Worm (Caenorhabditis elegans) whole organism, L3 larva: ENCODE measurements around the gene sod-3.
"Not testable (repeated sequence)": the region's sequence is repeated elsewhere in the genome, so short reads cannot be mapped to it uniquely, and the experiment has no call there.

Experiments used
- R02D3.7 ChIP-seq: fragments of 150-350 bp; optimal IDR thresholded peaks from 2 replicates; lab custom pipeline; 2014; ENCODE audit warnings: missing biosample characterization, missing genetic modification characterization
- ZK546.5 ChIP-seq: sonication (generic microtip); optimal IDR thresholded peaks from 2 replicates; lab custom pipeline; 2017; ENCODE audit warnings: missing biosample characterization, missing genetic modification characterization
- aly-2 ChIP-seq: fragments of 150-350 bp; optimal IDR thresholded peaks from 2 replicates; lab custom pipeline; 2014; ENCODE audit warnings: missing biosample characterization, missing genetic modification characterization
- ama-1 ChIP-seq: fragments of 150-350 bp; optimal IDR thresholded peaks from 2 replicates; lab custom pipeline; 2018
- ceh-16 ChIP-seq: sonication (generic microtip); optimal IDR thresholded peaks from 2 replicates; lab custom pipeline; 2017; ENCODE audit warnings: missing biosample characterization, missing genetic modification characterization
- ceh-28 ChIP-seq: fragments of 150-350 bp; optimal IDR thresholded peaks from 2 replicates; lab custom pipeline; 2014; ENCODE audit warnings: missing biosample characterization, missing genetic modification reagents, missing genetic modification characterization
- ceh-82 ChIP-seq: fragments of 150-350 bp; optimal IDR thresholded peaks from 2 replicates; lab custom pipeline; 2014; ENCODE audit warnings: missing biosample characterization, missing genetic modification characterization
- ceh-9 ChIP-seq: sonication (generic microtip); optimal IDR thresholded peaks from 2 replicates; lab custom pipeline; 2018; ENCODE audit warnings: missing biosample characterization, missing genetic modification characterization
- egl-27 ChIP-seq: sonication (generic microtip); optimal IDR thresholded peaks from 4 replicates; lab custom pipeline; 2017; ENCODE audit warnings: missing biosample characterization, missing genetic modification reagents, missing genetic modification characterization
- egl-5 ChIP-seq: fragments of 150-350 bp; optimal IDR thresholded peaks from 2 replicates; lab custom pipeline; 2017; ENCODE audit warnings: missing biosample characterization, missing genetic modification reagents, missing genetic modification characterization, inconsistent platforms
- elt-1 ChIP-seq: fragments of 150-350 bp; optimal IDR thresholded peaks from 2 replicates; lab custom pipeline; 2014; ENCODE audit warnings: missing biosample characterization, missing genetic modification characterization
- elt-3 ChIP-seq, 3 experiments: fragments of 150-350 bp in 1 of 3; sonication (generic microtip) in 2 of 3; optimal IDR thresholded peaks; 2 replicates in 2 of 3; 4 replicates in 1 of 3; lab custom pipeline; 2014 to 2017; ENCODE audit warnings: missing biosample characterization in 3 of 3, missing genetic modification characterization in 3 of 3
- eor-1 ChIP-seq, 2 experiments: fragments of 150-350 bp; optimal IDR thresholded peaks; 2 replicates each; lab custom pipeline; 2014 to 2018; ENCODE audit warnings: missing biosample characterization in 2 of 2, missing genetic modification characterization in 2 of 2
- fkh-10 ChIP-seq: sonication (generic microtip); optimal IDR thresholded peaks from 2 replicates; lab custom pipeline; 2017; ENCODE audit warnings: missing biosample characterization, missing genetic modification reagents, missing genetic modification characterization
- fos-1 ChIP-seq: fragments of 150-350 bp; optimal IDR thresholded peaks from 2 replicates; lab custom pipeline; 2014; ENCODE audit warnings: missing biosample characterization, missing genetic modification characterization
- hmg-11 ChIP-seq: sonication (generic microtip); optimal IDR thresholded peaks from 2 replicates; lab custom pipeline; 2016; ENCODE audit warnings: missing genetic modification characterization, missing compliant biosample characterization
- lin-15B ChIP-seq: fragments of 150-350 bp; optimal IDR thresholded peaks from 2 replicates; lab custom pipeline; 2014; ENCODE audit warnings: missing biosample characterization, missing genetic modification characterization
- lsy-12 ChIP-seq: sonication (generic microtip); optimal IDR thresholded peaks from 2 replicates; lab custom pipeline; 2016; ENCODE audit warnings: mild to moderate bottlenecking, missing genetic modification characterization, missing compliant biosample characterization
- mdl-1 ChIP-seq: fragments of 150-350 bp; optimal IDR thresholded peaks from 2 replicates; lab custom pipeline; 2014; ENCODE audit warnings: missing biosample characterization, missing genetic modification characterization
- nhr-11 ChIP-seq: fragments of 150-350 bp; optimal IDR thresholded peaks from 2 replicates; lab custom pipeline; 2014; ENCODE audit warnings: missing biosample characterization, missing genetic modification characterization
- nhr-23 ChIP-seq: fragments of 150-350 bp; optimal IDR thresholded peaks from 2 replicates; lab custom pipeline; 2014; ENCODE audit warnings: missing biosample characterization, missing genetic modification reagents, missing genetic modification characterization
- nhr-237 ChIP-seq: fragments of 150-350 bp; optimal IDR thresholded peaks from 2 replicates; lab custom pipeline; 2014; ENCODE audit warnings: missing biosample characterization, missing genetic modification characterization
- nhr-25 ChIP-seq: sonication (generic microtip); optimal IDR thresholded peaks from 2 replicates; lab custom pipeline; 2017; ENCODE audit warnings: missing biosample characterization, missing genetic modification characterization
- nhr-28 ChIP-seq: fragments of 150-350 bp; optimal IDR thresholded peaks from 2 replicates; lab custom pipeline; 2014; ENCODE audit warnings: missing biosample characterization, missing genetic modification characterization
- nhr-43 ChIP-seq: sonication (generic microtip); optimal IDR thresholded peaks from 2 replicates; lab custom pipeline; 2016; ENCODE audit warnings: mild to moderate bottlenecking, missing genetic modification characterization, missing compliant biosample characterization; ENCODE audit not compliant: poor library complexity, severe bottlenecking
- nhr-67 ChIP-seq: fragments of 150-350 bp; optimal IDR thresholded peaks from 2 replicates; lab custom pipeline; 2014; ENCODE audit warnings: missing biosample characterization, missing genetic modification characterization
- nhr-76 ChIP-seq: fragments of 150-350 bp; sonication (generic microtip); optimal IDR thresholded peaks from 5 replicates; lab custom pipeline; 2014; ENCODE audit warnings: missing biosample characterization, missing genetic modification characterization
- nhr-77 ChIP-seq: fragments of 150-350 bp; optimal IDR thresholded peaks from 2 replicates; lab custom pipeline; 2014; ENCODE audit warnings: missing biosample characterization, missing genetic modification characterization
- pqm-1 ChIP-seq: fragments of 150-350 bp; optimal IDR thresholded peaks from 2 replicates; lab custom pipeline; 2017; ENCODE audit warnings: missing biosample characterization, missing genetic modification characterization, inconsistent platforms
- skn-1 ChIP-seq: fragments of 150-350 bp; optimal IDR thresholded peaks from 2 replicates; lab custom pipeline; 2014; ENCODE audit warnings: missing biosample characterization, missing genetic modification characterization
- tbx-2 ChIP-seq: sonication (generic microtip); optimal IDR thresholded peaks from 2 replicates; lab custom pipeline; 2016; ENCODE audit warnings: mild to moderate bottlenecking, missing genetic modification characterization, missing compliant biosample characterization
- unc-62 ChIP-seq: fragments of 150-350 bp; sonication (generic microtip); optimal IDR thresholded peaks from 4 replicates; lab custom pipeline; 2014; ENCODE audit warnings: missing biosample characterization, missing genetic modification reagents, missing genetic modification characterization
- zag-1 ChIP-seq: fragments of 150-350 bp; optimal IDR thresholded peaks from 2 replicates; lab custom pipeline; 2014; ENCODE audit warnings: missing biosample characterization, missing genetic modification characterization
- ztf-11 ChIP-seq: fragments of 150-350 bp; optimal IDR thresholded peaks from 2 replicates; lab custom pipeline; 2014; ENCODE audit warnings: missing biosample characterization, missing genetic modification characterization

Gene sod-3

ce11 chrX:17107670-17108069 lies 15.1 kb downstream of the sod-3 start, which contains the start of gene lido-4:
TSS of gene lido-4 (minus strand) at chrX:17107770.
- TF ChIP-seq ztf-11 (tag; lab: Kevin White, UChicago) (no peak), nhr-237 (tag; lab: Kevin White, UChicago) (no peak), elt-3 (tag; optimal IDR thresholded peaks at IDR 0.05; lab: Kevin White, UChicago) (no peak), nhr-28 (no peak), zag-1 (tag; lab: Kevin White, UChicago) (no peak), elt-1 (tag; lab: Kevin White, UChicago) (no peak), aly-2 (tag; lab: Kevin White, UChicago) (no peak), R02D3.7 (tag; lab: Kevin White, UChicago) (no peak), mdl-1 (tag; lab: Kevin White, UChicago) (no peak)

- TF ChIP-seq fos-1 (tag; lab: Kevin White, UChicago) (no peak), nhr-43 (no peak), lin-15B (tag; lab: Kevin White, UChicago) (no peak), mdl-1 (tag; lab: Kevin White, UChicago) (no peak), ceh-28 (tag; lab: Kevin White, UChicago) (no peak), skn-1 (tag; lab: Kevin White, UChicago) (no peak), nhr-28 (no peak), pqm-1 (tag; lab: Kevin White, UChicago) (no peak), nhr-67 (tag; lab: Kevin White, UChicago) (no peak), nhr-77 (tag; lab: Kevin White, UChicago) (no peak), eor-1 (tag; optimal IDR thresholded peaks at IDR 0.05; lab: Kevin White, UChicago) (no peak)
These were observed 18.0 kb downstream of the sod-3 start, which contains the start of gene lido-5 for ce11 chrX:17110555-17110954. TSS of gene lido-5 (minus strand) at chrX:17110655.

ce11 chrX:17115089-17115488 lies 22.5 kb downstream of the sod-3 start, which contains the start of gene lido-6:
TSS of gene lido-6 (minus strand) at chrX:17115189.
- no peak for TF ChIP-seq ztf-11 (tag; lab: Kevin White, UChicago)
- TF ChIP-seq pqm-1 (tag; lab: Kevin White, UChicago), result no peak
- TF ChIP-seq egl-5 (tag; lab: Kevin White, UChicago), result no peak
- no peak for TF ChIP-seq skn-1 (tag; lab: Kevin White, UChicago)
- TF ChIP-seq lsy-12 (tag; lab: Kevin White, UChicago), result no peak
- no peak for TF ChIP-seq ceh-82 (tag; lab: Kevin White, UChicago)
- no peak for TF ChIP-seq nhr-76 (tag; lab: Kevin White, UChicago)
- TF ChIP-seq ZK546.5, result no peak
- TF ChIP-seq ama-1 (lab: Kevin White, UChicago), result no peak
- no peak for TF ChIP-seq mdl-1 (tag; lab: Kevin White, UChicago)
- no peak for TF ChIP-seq ceh-16 (tag; lab: Kevin White, UChicago)
- TF ChIP-seq fkh-10 (GFP tag; lab: Kevin White, UChicago), result no peak
- TF ChIP-seq hmg-11 (tag; lab: Kevin White, UChicago), result no peak
- TF ChIP-seq ceh-9 (tag; lab: Kevin White, UChicago), result no peak
- no peak for TF ChIP-seq nhr-25 (tag; lab: Kevin White, UChicago)
- TF ChIP-seq, all 47 proteins: peak for 0

- TF ChIP-seq egl-5 (tag; lab: Kevin White, UChicago); nhr-23 (tag; lab: Kevin White, UChicago); nhr-43: not testable (repeated sequence)
- TF ChIP-seq, all 47 proteins: peak for 0; not testable (repeated sequence) for 47
These were observed 24.8 kb downstream of the sod-3 start, which contains the start of gene K09E3.2 for ce11 chrX:17117359-17117758. TSS of gene K09E3.2 (plus strand) at chrX:17117659.

ce11 chrX:17134427-17134826 lies 41.9 kb downstream of the sod-3 start, which contains the start of gene K09E3.7:
TSS of gene K09E3.7 (minus strand) at chrX:17134527.
- TF ChIP-seq ceh-82 (tag; lab: Kevin White, UChicago), result no peak
- no peak for TF ChIP-seq tbx-2 (tag; lab: Kevin White, UChicago)
- no peak for TF ChIP-seq elt-1 (tag; lab: Kevin White, UChicago)
- TF ChIP-seq egl-27, result no peak
- no peak for TF ChIP-seq egl-5 (tag; lab: Kevin White, UChicago)
- TF ChIP-seq ceh-9 (tag; lab: Kevin White, UChicago), result no peak
- no peak for TF ChIP-seq nhr-11 (tag; lab: Kevin White, UChicago)
- no peak for TF ChIP-seq ceh-28 (tag; lab: Kevin White, UChicago)
- no peak for TF ChIP-seq unc-62 (GFP tag; lab: Kevin White, UChicago)
- TF ChIP-seq elt-3 (tag; optimal IDR thresholded peaks at IDR 0.05; lab: Kevin White, UChicago), result no peak
- TF ChIP-seq pqm-1 (tag; lab: Kevin White, UChicago), result no peak
- TF ChIP-seq lsy-12 (tag; lab: Kevin White, UChicago), result no peak
- TF ChIP-seq mdl-1 (tag; lab: Kevin White, UChicago), result no peak
- TF ChIP-seq, all 47 proteins: peak for 0
